Comparison of ENCODE assay signal across 3 fruit fly cellular contexts in the genomic region with DNA sequence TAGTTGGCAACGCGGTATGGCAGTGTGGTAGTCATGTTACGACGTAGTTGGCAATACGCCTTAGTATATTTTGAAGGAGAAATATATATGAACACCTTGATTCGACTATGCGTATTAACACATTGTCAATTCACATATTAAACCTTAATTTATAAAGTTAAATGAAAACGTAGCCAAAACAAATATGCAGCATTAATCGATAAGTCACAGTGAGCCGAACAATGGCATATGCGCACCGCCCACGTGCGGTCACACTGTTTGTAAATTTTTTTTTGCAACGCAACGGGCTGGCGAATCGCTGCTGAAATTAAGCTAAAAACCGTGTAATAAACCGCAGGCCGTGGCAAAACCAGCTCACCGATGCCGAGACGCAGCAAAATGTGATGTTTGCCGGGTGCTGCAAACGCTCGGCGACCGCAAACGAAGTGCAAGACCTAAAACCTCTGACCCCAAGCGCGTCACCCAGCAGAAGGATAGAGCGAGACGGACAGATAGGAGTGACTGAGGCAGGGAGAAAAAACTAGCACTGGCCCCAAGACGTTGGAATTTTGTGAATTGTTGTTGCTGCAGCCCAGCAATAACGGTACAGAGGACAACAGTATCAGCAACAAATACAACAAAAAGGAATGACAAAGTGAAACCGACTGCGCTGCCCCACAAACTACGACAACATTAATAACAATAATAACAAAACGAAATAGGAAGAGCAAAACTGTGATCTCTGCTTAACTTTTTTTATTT.
TF ChIP-seq lines count a peak whose summit lies in the region.

No protein-coding gene starts in this region.

TF ChIP-seq in whole organism, adult, 20 proteins besides CTCF, POLR2A, EP300 and RAD21 (continued from another document):
- TF ChIP-seq cic (GFP tag; optimal IDR thresholded peaks at IDR 0.05; lab: Kevin White, UChicago) (no peak), bab1 (GFP tag; optimal IDR thresholded peaks at IDR 0.05; lab: Kevin White, UChicago) (peak; percentile 18)

TF ChIP-seq in whole organism, embryonic, 481 proteins besides CTCF, POLR2A, EP300 and RAD21 (continued from another document and continues in another):
- TF ChIP-seq sc (optimal IDR thresholded peaks at IDR 0.05; lab: Kevin White, UChicago) (no peak), sc (GFP tag; optimal IDR thresholded peaks at IDR 0.05; lab: Kevin White, UChicago) (no peak), CG1832 (GFP tag; optimal IDR thresholded peaks at IDR 0.05; lab: Kevin White, UChicago) (peak; percentile 88), Tbp (GFP tag; optimal IDR thresholded peaks at IDR 0.05; lab: Kevin White, UChicago) (no peak), CG18262 (tag; optimal IDR thresholded peaks at IDR 0.05; lab: Kevin White, UChicago) (no peak), fru (optimal IDR thresholded peaks at IDR 0.05; lab: Kevin White, UChicago) (no peak), Hmr (GFP tag; optimal IDR thresholded peaks at IDR 0.05; lab: Kevin White, UChicago) (peak; percentile 39), Dp (GFP tag; optimal IDR thresholded peaks at IDR 0.05; lab: Kevin White, UChicago) (peak; percentile 56), CG17802 (tag; optimal IDR thresholded peaks at IDR 0.05; lab: Kevin White, UChicago) (no peak), prd (optimal IDR thresholded peaks at IDR 0.05; lab: Kevin White, UChicago) (no peak), prd (GFP tag; IDR thresholded peaks at IDR 0.05; lab: Robert Waterston, UW) (0 out of 3 replicates have a peak, but pooled peaks have one; percentile 4), NC2β (GFP tag; optimal IDR thresholded peaks at IDR 0.05; lab: Kevin White, UChicago) (peak; percentile 30), hbn (GFP tag; IDR thresholded peaks at IDR 0.05; lab: Robert Waterston, UW; ENCODE audit: partially characterized antibody) (peak; percentile 33; the same call in 1 of the 2 replicates), CG1647 (GFP tag; optimal IDR thresholded peaks at IDR 0.05; lab: Kevin White, UChicago) (no peak), D19B (GFP tag; optimal IDR thresholded peaks at IDR 0.05; lab: Kevin White, UChicago) (no peak), hth (optimal IDR thresholded peaks at IDR 0.05; lab: Kevin White, UChicago) (no peak), pfk (GFP tag; optimal IDR thresholded peaks at IDR 0.05; lab: Kevin White, UChicago) (no peak), amos (GFP tag; IDR thresholded peaks at IDR 0.05; lab: Robert Waterston, UW; ENCODE audit: partially characterized antibody) (0 out of 2 replicates have a peak, but pooled peaks have one; percentile 25), CG6854 (GFP tag; optimal IDR thresholded peaks at IDR 0.05; lab: Kevin White, UChicago) (no peak), hb (GFP tag; IDR thresholded peaks at IDR 0.05; lab: Robert Waterston, UW; ENCODE audit: partially characterized antibody) (no peak), CG3995 (GFP tag; optimal IDR thresholded peaks at IDR 0.05; lab: Kevin White, UChicago) (peak; percentile 92), MESR4 (GFP tag; optimal IDR thresholded peaks at IDR 0.05; lab: Kevin White, UChicago) (peak; percentile 91), Mad (GFP tag; optimal IDR thresholded peaks at IDR 0.05; lab: Kevin White, UChicago) (peak; percentile 11), Rfx (GFP tag; IDR thresholded peaks at IDR 0.05; lab: Robert Waterston, UW) (0 out of 2 replicates have a peak, but pooled peaks have one; percentile 30), CG10267 (tag; optimal IDR thresholded peaks at IDR 0.05; lab: Kevin White, UChicago) (peak; percentile 60), tin (GFP tag; optimal IDR thresholded peaks at IDR 0.05; lab: Kevin White, UChicago) (no peak), Lhr (GFP tag; optimal IDR thresholded peaks at IDR 0.05; lab: Kevin White, UChicago) (peak; percentile 85), CG31388 (GFP tag; optimal IDR thresholded peaks at IDR 0.05; lab: Kevin White, UChicago) (no peak), nerfin-2 (GFP tag; IDR thresholded peaks at IDR 0.05; lab: Robert Waterston, UW; ENCODE audit: partially characterized antibody) (no peak), CG3281 (GFP tag; optimal IDR thresholded peaks at IDR 0.05; lab: Kevin White, UChicago) (no peak), pan (optimal IDR thresholded peaks at IDR 0.05; lab: Kevin White, UChicago) (no peak), pan (GFP tag; optimal IDR thresholded peaks at IDR 0.05 in 1 of 2, IDR thresholded peaks at IDR 0.05 in 1 of 2) (no peak), psq (GFP tag; optimal IDR thresholded peaks at IDR 0.05; lab: Kevin White, UChicago) (no peak), CG2678 (tag; optimal IDR thresholded peaks at IDR 0.05; lab: Kevin White, UChicago) (no peak), Ets97D (GFP tag; optimal IDR thresholded peaks at IDR 0.05; lab: Kevin White, UChicago) (peak; percentile 70), CG12769 (tag; optimal IDR thresholded peaks at IDR 0.05; lab: Kevin White, UChicago) (peak; percentile 23), CG13624 (GFP tag; optimal IDR thresholded peaks at IDR 0.05; lab: Kevin White, UChicago) (no peak), CG9215 (GFP tag; IDR thresholded peaks at IDR 0.05; lab: Robert Waterston, UW) (no peak), CG12155 (GFP tag; optimal IDR thresholded peaks at IDR 0.05; lab: Kevin White, UChicago) (no peak), CG34422 (GFP tag; IDR thresholded peaks at IDR 0.05; lab: Robert Waterston, UW) (peak; percentile 83; the same call in 1 of the 3 replicates), twi (tag; optimal IDR thresholded peaks at IDR 0.05; lab: Kevin White, UChicago) (no peak), oc (tag; optimal IDR thresholded peaks at IDR 0.05; lab: Kevin White, UChicago) (no peak), dan (GFP tag; IDR thresholded peaks at IDR 0.05; lab: Robert Waterston, UW) (no peak), jing (GFP tag; optimal IDR thresholded peaks at IDR 0.05; lab: Kevin White, UChicago) (no peak), CG10147 (GFP tag; optimal IDR thresholded peaks at IDR 0.05; lab: Kevin White, UChicago) (peak; percentile 6), CG10565 (GFP tag; optimal IDR thresholded peaks at IDR 0.05; lab: Kevin White, UChicago) (no peak), gfzf (GFP tag; optimal IDR thresholded peaks at IDR 0.05; lab: Kevin White, UChicago) (peak; percentile 93), B-H2 (GFP tag; optimal IDR thresholded peaks at IDR 0.05; lab: Kevin White, UChicago) (no peak), CG4404 (GFP tag; IDR thresholded peaks at IDR 0.05; lab: Robert Waterston, UW) (no peak), Atf6 (GFP tag; IDR thresholded peaks at IDR 0.05; lab: Robert Waterston, UW) (0 out of 2 replicates have a peak, but pooled peaks have one; percentile 9), bbx (GFP tag; IDR thresholded peaks at IDR 0.05; lab: Robert Waterston, UW; ENCODE audit: partially characterized antibody) (0 out of 2 replicates have a peak, but pooled peaks have one; percentile 48), CG12236 (GFP tag; optimal IDR thresholded peaks at IDR 0.05; lab: Kevin White, UChicago) (no peak), CG6272 (GFP tag; IDR thresholded peaks at IDR 0.05; lab: Robert Waterston, UW) (no peak), usp (GFP tag; optimal IDR thresholded peaks at IDR 0.05; lab: Kevin White, UChicago) (no peak), CG6654 (GFP tag; optimal IDR thresholded peaks at IDR 0.05; lab: Kevin White, UChicago) (no peak), so (GFP tag; IDR thresholded peaks at IDR 0.05; lab: Robert Waterston, UW) (no peak), CG13287 (GFP tag; IDR thresholded peaks at IDR 0.05; lab: Robert Waterston, UW; ENCODE audit: partially characterized antibody) (peak; percentile 53), tup (GFP tag; optimal IDR thresholded peaks at IDR 0.05; lab: Kevin White, UChicago) (no peak), CG6791 (GFP tag; IDR thresholded peaks at IDR 0.05; lab: Robert Waterston, UW; ENCODE audit: partially characterized antibody) (no peak)

TF ChIP-seq in whole organism, prepupa, 60 proteins besides CTCF, POLR2A, EP300 and RAD21 (continued from another document):
- TF ChIP-seq Smox (GFP tag; optimal IDR thresholded peaks at IDR 0.05; lab: Kevin White, UChicago) = no peak
- no peak for TF ChIP-seq CG11294 (GFP tag; IDR thresholded peaks at IDR 0.05; lab: Robert Waterston, UW)
- TF ChIP-seq CG6276 (GFP tag; optimal IDR thresholded peaks at IDR 0.05; lab: Kevin White, UChicago) = peak; percentile 4
- peak; percentile 45 for TF ChIP-seq CG15336 (GFP tag; IDR thresholded peaks at IDR 0.05; lab: Robert Waterston, UW)
- TF ChIP-seq CG10669 (GFP tag; optimal IDR thresholded peaks at IDR 0.05; lab: Kevin White, UChicago) = no peak
- TF ChIP-seq Lpt (GFP tag; optimal IDR thresholded peaks at IDR 0.05; lab: Kevin White, UChicago) = no peak
- no peak for TF ChIP-seq CG6792 (GFP tag; optimal IDR thresholded peaks at IDR 0.05; lab: Kevin White, UChicago)
- no peak for TF ChIP-seq dac (GFP tag; optimal IDR thresholded peaks at IDR 0.05; lab: Kevin White, UChicago)
- no peak for TF ChIP-seq fd85E (GFP tag; optimal IDR thresholded peaks at IDR 0.05; lab: Kevin White, UChicago)
- no peak for TF ChIP-seq Hr4 (GFP tag; optimal IDR thresholded peaks at IDR 0.05; lab: Kevin White, UChicago)
- no peak for TF ChIP-seq lz (GFP tag; optimal IDR thresholded peaks at IDR 0.05; lab: Kevin White, UChicago)
- no peak for TF ChIP-seq CG3919 (GFP tag; optimal IDR thresholded peaks at IDR 0.05; lab: Kevin White, UChicago)
- peak; percentile 6 for TF ChIP-seq Hr39 (GFP tag; optimal IDR thresholded peaks at IDR 0.05; lab: Kevin White, UChicago)
- no peak for TF ChIP-seq CG8319 (GFP tag; optimal IDR thresholded peaks at IDR 0.05; lab: Kevin White, UChicago)
- no peak for TF ChIP-seq CG32006 (GFP tag; optimal IDR thresholded peaks at IDR 0.05; lab: Kevin White, UChicago)
- peak; percentile 3 for TF ChIP-seq CG31627 (GFP tag; optimal IDR thresholded peaks at IDR 0.05; lab: Kevin White, UChicago)
- no peak for TF ChIP-seq CG3032 (tag; optimal IDR thresholded peaks at IDR 0.05; lab: Kevin White, UChicago)
- TF ChIP-seq svp (GFP tag; lab: Kevin White, UChicago) = peak; percentile 100
- TF ChIP-seq salr (GFP tag; optimal IDR thresholded peaks at IDR 0.05; lab: Kevin White, UChicago) = no peak
- no peak for TF ChIP-seq Ets96B (tag; optimal IDR thresholded peaks at IDR 0.05; lab: Kevin White, UChicago)
- peak; percentile 23 for TF ChIP-seq CG6808 (GFP tag; optimal IDR thresholded peaks at IDR 0.05; lab: Kevin White, UChicago)
- no peak for TF ChIP-seq cyc (GFP tag; optimal IDR thresholded peaks at IDR 0.05; lab: Kevin White, UChicago)
- TF ChIP-seq Gug (GFP tag; IDR thresholded peaks at IDR 0.05; lab: Robert Waterston, UW) = no peak
- no peak for TF ChIP-seq Met (GFP tag; optimal IDR thresholded peaks at IDR 0.05; lab: Kevin White, UChicago)
- TF ChIP-seq Sox102F (GFP tag; optimal IDR thresholded peaks at IDR 0.05; lab: Kevin White, UChicago) = no peak
- TF ChIP-seq CG6163 (GFP tag; IDR thresholded peaks at IDR 0.05; lab: Robert Waterston, UW) = no peak
- no peak for TF ChIP-seq spab (GFP tag; optimal IDR thresholded peaks at IDR 0.05; lab: Kevin White, UChicago)
- TF ChIP-seq Blimp-1 (GFP tag; optimal IDR thresholded peaks at IDR 0.05; lab: Kevin White, UChicago) = no peak
- TF ChIP-seq CG9139 (GFP tag; optimal IDR thresholded peaks at IDR 0.05; lab: Kevin White, UChicago) = no peak
- TF ChIP-seq CG6854 (GFP tag; optimal IDR thresholded peaks at IDR 0.05; lab: Kevin White, UChicago) = peak; percentile 30
- peak; percentile 48 for TF ChIP-seq Eip78C (GFP tag; lab: Kevin White, UChicago)
- no peak for TF ChIP-seq CG11762 (GFP tag; optimal IDR thresholded peaks at IDR 0.05; lab: Kevin White, UChicago; ENCODE audit: insufficient read depth)
- no peak for TF ChIP-seq Hr38 (GFP tag; optimal IDR thresholded peaks at IDR 0.05; lab: Kevin White, UChicago)
- TF ChIP-seq OdsH (GFP tag; optimal IDR thresholded peaks at IDR 0.05; lab: Kevin White, UChicago) = no peak
- TF ChIP-seq fd59A (GFP tag; optimal IDR thresholded peaks at IDR 0.05; lab: Kevin White, UChicago) = no peak
- TF ChIP-seq Ets21C (GFP tag; optimal IDR thresholded peaks at IDR 0.05; lab: Kevin White, UChicago) = no peak
- TF ChIP-seq eg (GFP tag; IDR thresholded peaks at IDR 0.05; lab: Robert Waterston, UW) = 0 out of 3 replicates have a peak, but pooled peaks have one; percentile 29
- no peak for TF ChIP-seq CG10631 (GFP tag; optimal IDR thresholded peaks at IDR 0.05; lab: Kevin White, UChicago)
- no peak for TF ChIP-seq net (GFP tag; optimal IDR thresholded peaks at IDR 0.05; lab: Kevin White, UChicago)
- no peak for TF ChIP-seq esn (GFP tag; optimal IDR thresholded peaks at IDR 0.05; lab: Kevin White, UChicago)
- TF ChIP-seq CG34406 (GFP tag; optimal IDR thresholded peaks at IDR 0.05; lab: Kevin White, UChicago) = no peak
- no peak for TF ChIP-seq acj6 (GFP tag; optimal IDR thresholded peaks at IDR 0.05; lab: Kevin White, UChicago)
TF ChIP-seq in whole organism, prepupa: peak in this region for 13.
